Worm (Caenorhabditis elegans): ENCODE data around the gene mltn-7.

- no peak for TF ChIP-seq blmp-1 (tag; optimal IDR thresholded peaks at IDR 0.05)
- no peak for TF ChIP-seq ztf-11 (tag; optimal IDR thresholded peaks at IDR 0.05)
Observed at ce11 chrV:361291-361690, 8.8 kb upstream of the mltn-7 start.
